Worm (Caenorhabditis elegans) whole organism, young adult: ENCODE data around the gene Y53G8AL.4.

Experiments used
- B0019.2 ChIP-seq: fragments of 200-800 bp; sonication (Bioruptor generic); conservative IDR thresholded peaks from 2 replicates; pipeline ENCODE4 v1.3.6; 2022; ENCODE audit warnings: missing genetic modification reagents, missing genetic modification characterization, missing compliant biosample characterization
- B0336.3 ChIP-seq: fragments of 200-800 bp; sonication (Bioruptor generic); IDR thresholded peaks from 2 replicates; pipeline ENCODE4 v1.3.6; 2022; ENCODE audit warnings: missing genetic modification characterization, missing compliant biosample characterization
- C17E4.6 ChIP-seq: fragments of 200-800 bp; sonication (Bioruptor generic); IDR thresholded peaks from 2 replicates; pipeline ENCODE4 v1.3.6; 2022; ENCODE audit warnings: missing genetic modification reagents, missing genetic modification characterization, missing compliant biosample characterization
- F10E7.11 ChIP-seq: sonication (generic microtip); optimal IDR thresholded peaks from 2 replicates; lab custom pipeline; 2017; ENCODE audit warnings: mild to moderate bottlenecking, missing genetic modification characterization, moderate library complexity, missing compliant biosample characterization
- F22D6.2 ChIP-seq: sonication (generic microtip); optimal IDR thresholded peaks from 2 replicates; lab custom pipeline; 2016; ENCODE audit warnings: mild to moderate bottlenecking, missing genetic modification characterization, missing compliant biosample characterization
- K11D2.4 ChIP-seq: fragments of 200-800 bp; sonication (Bioruptor generic); IDR thresholded peaks from 2 replicates; pipeline ENCODE4 v1.3.6; 2022; ENCODE audit warnings: missing genetic modification reagents, missing genetic modification characterization, missing compliant biosample characterization
- K12H6.12 ChIP-seq: fragments of 200-800 bp; sonication (Bioruptor generic); optimal IDR thresholded peaks from 2 replicates; lab custom pipeline; 2018; ENCODE audit warnings: mild to moderate bottlenecking, missing genetic modification characterization, missing compliant biosample characterization
- Y53G8AR.9 ChIP-seq: fragments of 200-800 bp; sonication (Bioruptor generic); conservative IDR thresholded peaks from 2 replicates; pipeline ENCODE4 v1.3.6; 2022; ENCODE audit warnings: missing genetic modification reagents, missing genetic modification characterization, missing compliant biosample characterization
- Y56A3A.18 ChIP-seq: fragments of 200-800 bp; sonication (Bioruptor generic); IDR thresholded peaks from 2 replicates; pipeline ENCODE4 v1.3.6; 2022; ENCODE audit warnings: missing genetic modification reagents, missing genetic modification characterization, missing compliant biosample characterization
- Y95B8A.8 ChIP-seq: fragments of 200-800 bp; sonication (Bioruptor generic); IDR thresholded peaks from 2 replicates; pipeline ENCODE4 v1.3.6; 2022; ENCODE audit warnings: missing genetic modification reagents, missing genetic modification characterization, missing compliant biosample characterization
- aptf-3 ChIP-seq: fragments of 200-800 bp; sonication (Bioruptor generic); IDR thresholded peaks from 2 replicates; pipeline ENCODE4 v1.3.6; 2022; ENCODE audit warnings: missing genetic modification characterization, missing compliant biosample characterization
- atf-7 ChIP-seq: sonication (generic microtip); optimal IDR thresholded peaks from 2 replicates; lab custom pipeline; 2017; ENCODE audit warnings: mild to moderate bottlenecking, missing genetic modification characterization, missing compliant biosample characterization
- attf-5 ChIP-seq: fragments of 200-800 bp; sonication (Bioruptor generic); optimal IDR thresholded peaks from 2 replicates; lab custom pipeline; 2018; ENCODE audit warnings: mild to moderate bottlenecking, missing genetic modification characterization, missing compliant biosample characterization
- ccch-3 ChIP-seq: fragments of 200-800 bp; sonication (Bioruptor generic); optimal IDR thresholded peaks from 2 replicates; lab custom pipeline; 2018; ENCODE audit warnings: mild to moderate bottlenecking, missing genetic modification characterization, missing compliant biosample characterization
- cebp-1 ChIP-seq, 2 experiments: fragments of 200-800 bp in 1 of 2; sonication (Bioruptor generic) in 1 of 2; sonication (generic microtip) in 1 of 2; IDR thresholded peaks in 1 of 2; optimal IDR thresholded peaks in 1 of 2; 2 replicates each; pipeline versions ENCODE4 v1.3.6 to Lab custom; 2017 to 2022; ENCODE audit warnings: missing compliant biosample characterization in 2 of 2, missing genetic modification characterization in 2 of 2, mild to moderate bottlenecking in 1 of 2, missing genetic modification reagents in 1 of 2, moderate library complexity in 1 of 2
- ceh-27 ChIP-seq: fragments of 200-800 bp; sonication (Bioruptor generic); optimal IDR thresholded peaks from 2 replicates; lab custom pipeline; 2018; ENCODE audit warnings: mild to moderate bottlenecking, missing genetic modification characterization, moderate library complexity, missing compliant biosample characterization
- ceh-58 ChIP-seq: fragments of 200-800 bp; sonication (Bioruptor generic); IDR thresholded peaks from 2 replicates; pipeline ENCODE4 v1.3.6; 2022; ENCODE audit warnings: missing genetic modification characterization, missing compliant biosample characterization
- ceh-79 ChIP-seq: sonication (generic microtip); optimal IDR thresholded peaks from 2 replicates; lab custom pipeline; 2017; ENCODE audit warnings: mild to moderate bottlenecking, missing genetic modification characterization, missing compliant biosample characterization
- ceh-91 ChIP-seq: fragments of 200-800 bp; sonication (Bioruptor generic); IDR thresholded peaks from 2 replicates; pipeline ENCODE4 v1.3.6; 2022; ENCODE audit warnings: missing genetic modification reagents, missing genetic modification characterization, missing compliant biosample characterization
- chd-7 ChIP-seq: sonication (generic microtip); optimal IDR thresholded peaks from 2 replicates; lab custom pipeline; 2016; ENCODE audit warnings: mild to moderate bottlenecking, missing genetic modification characterization, moderate library complexity, missing compliant biosample characterization
- dox-1 ChIP-seq: fragments of 200-800 bp; sonication (Bioruptor generic); IDR thresholded peaks from 2 replicates; pipeline ENCODE4 v1.3.6; 2022; ENCODE audit warnings: missing genetic modification reagents, missing genetic modification characterization, missing compliant biosample characterization
- egl-44 ChIP-seq: fragments of 200-800 bp; sonication (Bioruptor generic); IDR thresholded peaks from 2 replicates; pipeline ENCODE4 v1.3.6; 2022; ENCODE audit warnings: missing genetic modification reagents, missing genetic modification characterization, missing compliant biosample characterization
- egrh-3 ChIP-seq: fragments of 200-800 bp; sonication (Bioruptor generic); IDR thresholded peaks from 2 replicates; pipeline ENCODE4 v1.3.6; 2022; ENCODE audit warnings: missing genetic modification reagents, missing genetic modification characterization, missing compliant biosample characterization
- ets-4 ChIP-seq: fragments of 200-800 bp; sonication (Bioruptor generic); optimal IDR thresholded peaks from 2 replicates; lab custom pipeline; 2018; ENCODE audit warnings: mild to moderate bottlenecking, missing genetic modification characterization, missing compliant biosample characterization
- hmg-1.2 ChIP-seq: fragments of 200-800 bp; sonication (Bioruptor generic); IDR thresholded peaks from 2 replicates; pipeline ENCODE4 v1.3.6; 2022; ENCODE audit warnings: missing genetic modification reagents, missing genetic modification characterization, missing compliant biosample characterization
- hrde-1 ChIP-seq: sonication (generic microtip); optimal IDR thresholded peaks from 2 replicates; lab custom pipeline; 2016; ENCODE audit warnings: missing genetic modification characterization, mild to moderate bottlenecking, missing compliant biosample characterization, moderate library complexity, missing genotype, missing genetic modification reagents, borderline replicate concordance
- lag-1 ChIP-seq: fragments of 200-800 bp; sonication (Bioruptor generic); IDR thresholded peaks from 2 replicates; pipeline ENCODE4 v1.3.6; 2022; ENCODE audit warnings: missing genetic modification reagents, missing genetic modification characterization, missing compliant biosample characterization
- lin-26 ChIP-seq: fragments of 200-800 bp; sonication (Bioruptor generic); IDR thresholded peaks from 2 replicates; pipeline ENCODE4 v1.3.6; 2022; ENCODE audit warnings: missing genetic modification reagents, missing genetic modification characterization, missing compliant biosample characterization
- lin-35 ChIP-seq, 3 experiments: fragments of 150-350 bp in 2 of 3; sonication (generic microtip) in 1 of 3; optimal IDR thresholded peaks; 2 replicates each; lab custom pipeline; 2014 to 2018; ENCODE audit warnings: missing biosample characterization in 3 of 3, missing genetic modification characterization in 3 of 3, missing genetic modification reagents in 3 of 3
- lin-40 ChIP-seq: sonication (generic microtip); optimal IDR thresholded peaks from 2 replicates; lab custom pipeline; 2016; ENCODE audit warnings: missing genetic modification characterization, mild to moderate bottlenecking, missing compliant biosample characterization, missing genotype, missing genetic modification reagents
- lin-54 ChIP-seq: fragments of 200-800 bp; sonication (Bioruptor generic); optimal IDR thresholded peaks from 2 replicates; lab custom pipeline; 2018; ENCODE audit warnings: mild to moderate bottlenecking, missing genetic modification characterization, missing compliant biosample characterization
- nhr-120 ChIP-seq: fragments of 200-800 bp; sonication (Bioruptor generic); IDR thresholded peaks from 2 replicates; pipeline ENCODE4 v1.3.6; 2022; ENCODE audit warnings: missing genetic modification characterization, missing compliant biosample characterization
- nhr-179 ChIP-seq: sonication (generic microtip); optimal IDR thresholded peaks from 2 replicates; lab custom pipeline; 2016; ENCODE audit warnings: mild to moderate bottlenecking, missing genetic modification characterization, missing compliant biosample characterization
- nhr-80 ChIP-seq: sonication (generic microtip); optimal IDR thresholded peaks from 2 replicates; lab custom pipeline; 2016; ENCODE audit warnings: missing genetic modification characterization, missing compliant biosample characterization
- pbrm-1 ChIP-seq: fragments of 200-800 bp; sonication (Bioruptor generic); IDR thresholded peaks from 2 replicates; pipeline ENCODE4 v1.3.6; 2022; ENCODE audit warnings: missing genetic modification reagents, missing genetic modification characterization, missing compliant biosample characterization
- rcor-1 ChIP-seq: fragments of 200-800 bp; sonication (Bioruptor generic); IDR thresholded peaks from 2 replicates; pipeline ENCODE4 v1.3.6; 2022; ENCODE audit warnings: missing genetic modification reagents, missing genetic modification characterization, missing compliant biosample characterization
- repo-1 ChIP-seq: sonication (generic microtip); optimal IDR thresholded peaks from 2 replicates; lab custom pipeline; 2017; ENCODE audit warnings: mild to moderate bottlenecking, missing genetic modification characterization, missing compliant biosample characterization
- snpc-1.3 ChIP-seq: sonication (generic microtip); optimal IDR thresholded peaks from 2 replicates; lab custom pipeline; 2017; ENCODE audit warnings: missing genetic modification characterization, mild to moderate bottlenecking, missing compliant biosample characterization, antibody characterized with exemption, moderate library complexity, missing genotype, missing genetic modification reagents; ENCODE audit not compliant: insufficient read depth
- somi-1 ChIP-seq: fragments of 200-800 bp; sonication (Bioruptor generic); optimal IDR thresholded peaks from 2 replicates; lab custom pipeline; 2018; ENCODE audit warnings: mild to moderate bottlenecking, missing genetic modification characterization, missing compliant biosample characterization
- tbp1 ChIP-seq: fragments of 200-800 bp; sonication (Bioruptor generic); optimal IDR thresholded peaks from 2 replicates; lab custom pipeline; 2018; ENCODE audit warnings: mild to moderate bottlenecking, missing genetic modification characterization, missing compliant biosample characterization
- zfh-2 ChIP-seq: fragments of 200-800 bp; sonication (Bioruptor generic); conservative IDR thresholded peaks from 2 replicates; pipeline ENCODE4 v1.3.6; 2022; ENCODE audit warnings: missing genetic modification reagents, missing genetic modification characterization, missing compliant biosample characterization
- ztf-25 ChIP-seq: fragments of 200-800 bp; sonication (Bioruptor generic); IDR thresholded peaks from 2 replicates; pipeline ENCODE4 v1.3.6; 2022; ENCODE audit warnings: missing genetic modification reagents, missing genetic modification characterization, missing compliant biosample characterization
- ztf-26 ChIP-seq: sonication (generic microtip); optimal IDR thresholded peaks from 2 replicates; lab custom pipeline; 2017; ENCODE audit warnings: missing genetic modification characterization, missing compliant biosample characterization

The Y53G8AL.4 gene

ce11 chrIII:3273141-3273540 lies 22.7 kb upstream of the Y53G8AL.4 start (continued):
- TF ChIP-seq repo-1 (tag; lab: Kevin White, UChicago), result no peak
- peak; percentile 10 for TF ChIP-seq lin-40 (tag; lab: Kevin White, UChicago)
- no peak for TF ChIP-seq ztf-25 (GFP tag; lab: Robert Waterston, UW)
- TF ChIP-seq aptf-3, result no peak
- peak; percentile 26; the same call in 1 of the 2 replicates for TF ChIP-seq hmg-1.2 (GFP tag; lab: Robert Waterston, UW)
- peak; percentile 23 for TF ChIP-seq attf-5 (GFP tag; lab: Kevin White, UChicago)
- no peak for TF ChIP-seq egl-44 (GFP tag; lab: Robert Waterston, UW)

DNA sequence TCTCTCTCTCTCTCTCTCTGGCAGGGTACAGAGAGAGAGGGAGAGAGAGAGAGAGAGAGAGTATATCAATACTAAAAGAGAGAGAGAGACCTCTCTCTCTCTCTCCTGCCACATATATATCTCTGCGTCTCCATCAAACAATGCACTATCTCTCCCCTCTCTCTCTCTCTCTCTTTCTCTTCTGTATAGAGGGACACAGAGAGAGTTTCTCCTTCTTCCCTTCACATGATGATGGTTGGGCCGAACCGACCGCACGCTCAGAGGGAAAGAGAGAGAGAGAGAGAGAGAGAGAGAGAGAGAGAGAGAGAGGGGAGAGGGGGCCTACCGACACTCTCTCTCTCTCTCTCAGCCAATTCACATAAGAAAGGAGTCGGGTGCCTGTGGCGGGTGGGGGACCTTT lies 21.2 kb upstream of the Y53G8AL.4 start:
- TF ChIP-seq lin-35 (GFP tag; optimal IDR thresholded peaks at IDR 0.05; lab: Kevin White, UChicago), result peak in 1 of 3 experiments; percentile 6
- 0 out of 2 replicates have a peak, but pooled peaks have one; percentile 15 for TF ChIP-seq lin-26 (GFP tag; lab: Robert Waterston, UW)
- TF ChIP-seq egrh-3 (GFP tag; lab: Robert Waterston, UW), result peak; percentile 81
- TF ChIP-seq K12H6.12 (tag; lab: Kevin White, UChicago), result peak; percentile 46
- peak; percentile 32 for TF ChIP-seq repo-1 (tag; lab: Kevin White, UChicago)
- TF ChIP-seq F10E7.11 (tag; lab: Kevin White, UChicago), result no peak
- peak; percentile 5 for TF ChIP-seq atf-7 (tag; lab: Kevin White, UChicago)
- TF ChIP-seq tbp1, result peak; percentile 35
- peak; percentile 68 for TF ChIP-seq B0336.3 (GFP tag; lab: Robert Waterston, UW)
- TF ChIP-seq ceh-58, result no peak
- TF ChIP-seq attf-5 (GFP tag; lab: Kevin White, UChicago), result peak; percentile 35
- TF ChIP-seq hmg-1.2 (GFP tag; lab: Robert Waterston, UW), result peak; percentile 86
- TF ChIP-seq cebp-1 (GFP tag; IDR thresholded peaks at IDR 0.05; lab: Robert Waterston, UW), result no peak
- TF ChIP-seq cebp-1 (tag; optimal IDR thresholded peaks at IDR 0.05; lab: Kevin White, UChicago), result peak; percentile 73
- TF ChIP-seq lin-54 (GFP tag; lab: Kevin White, UChicago), result peak; percentile 20
- peak; percentile 91 for TF ChIP-seq lin-40 (tag; lab: Kevin White, UChicago)
- TF ChIP-seq nhr-80 (tag; lab: Kevin White, UChicago), result peak; percentile 58
- TF ChIP-seq ceh-27 (GFP tag; lab: Kevin White, UChicago), result peak; percentile 33
- TF ChIP-seq lag-1, result no peak
- TF ChIP-seq pbrm-1, result no peak
- TF ChIP-seq ztf-26 (tag; lab: Kevin White, UChicago), result peak; percentile 83
- TF ChIP-seq ceh-91 (GFP tag; lab: Robert Waterston, UW), result no peak
- peak; percentile 53 for TF ChIP-seq chd-7 (tag; lab: Kevin White, UChicago)
- TF ChIP-seq zfh-2 (GFP tag; lab: Robert Waterston, UW), result peak; percentile 96
- no peak for TF ChIP-seq C17E4.6 (GFP tag; lab: Robert Waterston, UW)
- peak; percentile 76 for TF ChIP-seq dox-1
- TF ChIP-seq K11D2.4 (GFP tag; lab: Robert Waterston, UW), result peak; percentile 68; the same call in 1 of the 2 replicates
- TF ChIP-seq Y56A3A.18, result 0 out of 2 replicates have a peak, but pooled peaks have one; percentile 30
- no peak for TF ChIP-seq nhr-179 (tag; lab: Kevin White, UChicago)
- TF ChIP-seq ets-4 (GFP tag; lab: Kevin White, UChicago), result peak; percentile 15
- TF ChIP-seq ceh-79 (tag; lab: Kevin White, UChicago), result no peak
- peak; percentile 90 for TF ChIP-seq somi-1

DNA sequence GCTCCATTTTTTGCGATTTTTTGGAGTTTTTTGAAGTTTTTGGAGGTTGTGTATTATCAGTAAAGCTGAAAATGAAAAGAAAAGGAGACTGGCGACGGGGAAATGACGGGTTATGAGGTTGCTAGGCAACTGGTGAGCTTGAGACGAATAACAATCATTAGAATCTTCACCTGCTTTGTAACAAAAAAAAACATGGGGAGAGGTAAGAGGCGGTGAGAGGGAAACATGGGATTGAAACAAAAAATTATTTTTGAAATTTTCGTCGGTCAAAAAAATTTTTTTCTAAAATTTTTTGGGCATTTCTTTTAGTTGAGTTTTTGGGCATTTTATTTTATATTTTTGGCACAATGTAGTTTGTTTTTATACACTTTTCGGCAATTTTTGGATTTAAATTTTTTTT lies 16.2 kb upstream of the Y53G8AL.4 start, which contains the start of gene Y53G8AM.7:
Gene Y53G8AM.7, minus strand, starts transcription at position 101 of the 400 bp plus-strand sequence.
- TF ChIP-seq B0019.2 (no peak), Y56A3A.18 (no peak), nhr-120 (GFP tag; lab: Robert Waterston, UW) (no peak), Y53G8AR.9 (GFP tag; lab: Robert Waterston, UW) (no peak), ztf-25 (GFP tag; lab: Robert Waterston, UW) (no peak), ceh-58 (no peak), snpc-1.3 (tag; lab: Kevin White, UChicago) (no peak), ztf-26 (tag; lab: Kevin White, UChicago) (no peak), ccch-3 (GFP tag; lab: Kevin White, UChicago) (no peak), F22D6.2 (tag; lab: Kevin White, UChicago) (no peak), lin-35 (GFP tag; optimal IDR thresholded peaks at IDR 0.05; lab: Kevin White, UChicago) (no peak), lin-54 (GFP tag; lab: Kevin White, UChicago) (no peak), ets-4 (GFP tag; lab: Kevin White, UChicago) (no peak), hrde-1 (tag; lab: Kevin White, UChicago) (no peak), Y95B8A.8 (GFP tag; lab: Robert Waterston, UW) (no peak), rcor-1 (GFP tag; lab: Robert Waterston, UW) (no peak)
